Fruit fly (Drosophila melanogaster) whole organism, wandering third instar larva: ENCODE results near the gene CG8773.

Experiments used
- CG32264 ChIP-seq: fragments of 200-800 bp; sonication (Bioruptor generic); optimal IDR thresholded peaks from 2 replicates; lab custom pipeline; 2016; ENCODE audit warnings: missing biosample characterization, missing genetic modification characterization
- Dfd ChIP-seq: fragments of >200 bp; optimal IDR thresholded peaks from 2 replicates; lab custom pipeline; 2017; ENCODE audit warnings: missing biosample characterization, missing genetic modification characterization
- Hr83 ChIP-seq: fragments of 200-300 bp; sonication (Bioruptor generic); optimal IDR thresholded peaks from 2 replicates; lab custom pipeline; 2016; ENCODE audit warnings: missing biosample characterization, mild to moderate bottlenecking, missing genetic modification characterization, moderate library complexity; ENCODE audit not compliant: poor library complexity, severe bottlenecking
- N ChIP-seq: fragments of >200 bp; optimal IDR thresholded peaks from 2 replicates; lab custom pipeline; 2018; ENCODE audit warnings: missing biosample characterization, missing external identifiers, missing genetic modification characterization
- ey ChIP-seq: fragments of 200-800 bp; sonication (Bioruptor generic); optimal IDR thresholded peaks from 2 replicates; lab custom pipeline; 2016; ENCODE audit warnings: missing biosample characterization, missing genetic modification characterization
- psq ChIP-seq: fragments of 200-800 bp; sonication (Bioruptor generic); optimal IDR thresholded peaks from 3 replicates; lab custom pipeline; 2017; ENCODE audit warnings: missing biosample characterization, mild to moderate bottlenecking, missing genetic modification characterization, moderate library complexity

- TF ChIP-seq Dfd (GFP tag; lab: Kevin White, UChicago) (no peak), psq (no peak), N (no peak), ey (GFP tag; lab: Kevin White, UChicago) (no peak), Hr83 (GFP tag; lab: Kevin White, UChicago) (no peak), CG32264 (GFP tag; lab: Kevin White, UChicago) (no peak)
Observed at dm6 chr3R:13302348-13302747, 7.8 kb downstream of the CG8773 start, which contains the start of gene CG32473.
